Worm (Caenorhabditis elegans) whole organism, young adult: ENCODE results near the gene clc-28.

Experiments used
- B0035.1 ChIP-seq: sonication (generic microtip); optimal IDR thresholded peaks from 2 replicates; lab custom pipeline; 2016; ENCODE audit warnings: missing genetic modification characterization, mild to moderate bottlenecking, missing compliant biosample characterization, missing genotype, missing genetic modification reagents
- C06A6.2 ChIP-seq: fragments of 200-800 bp; sonication (Bioruptor generic); conservative IDR thresholded peaks from 2 replicates; pipeline ENCODE4 v1.3.6; 2022; ENCODE audit warnings: missing genetic modification characterization, missing compliant biosample characterization
- D2030.7 ChIP-seq: fragments of 200-800 bp; sonication (Bioruptor generic); IDR thresholded peaks from 2 replicates; pipeline ENCODE4 v1.3.6; 2022; ENCODE audit warnings: missing genetic modification reagents, missing genetic modification characterization, missing compliant biosample characterization
- F33H1.4 ChIP-seq: fragments of 200-800 bp; sonication (Bioruptor generic); IDR thresholded peaks from 2 replicates; pipeline ENCODE4 v1.3.6; 2022; ENCODE audit warnings: missing genetic modification reagents, missing genetic modification characterization, missing compliant biosample characterization
- F37B4.10 ChIP-seq: fragments of 200-800 bp; sonication (Bioruptor generic); IDR thresholded peaks from 2 replicates; pipeline ENCODE4 v1.3.6; 2022; ENCODE audit warnings: missing genetic modification characterization, missing compliant biosample characterization
- F55B11.4 ChIP-seq: sonication (generic microtip); optimal IDR thresholded peaks from 2 replicates; lab custom pipeline; 2016; ENCODE audit warnings: missing compliant biosample characterization, missing genetic modification characterization, borderline replicate concordance; ENCODE audit not compliant: insufficient read depth
- K12H6.12 ChIP-seq: fragments of 200-800 bp; sonication (Bioruptor generic); optimal IDR thresholded peaks from 2 replicates; lab custom pipeline; 2018; ENCODE audit warnings: mild to moderate bottlenecking, missing genetic modification characterization, missing compliant biosample characterization
- T07F8.4 ChIP-seq: sonication (generic microtip); optimal IDR thresholded peaks from 2 replicates; lab custom pipeline; 2016; ENCODE audit warnings: mild to moderate bottlenecking, missing genetic modification characterization, moderate library complexity, missing compliant biosample characterization
- Y79H2A.3 ChIP-seq: fragments of 200-800 bp; sonication (Bioruptor generic); conservative IDR thresholded peaks from 2 replicates; pipeline ENCODE4 v1.3.6; 2022; ENCODE audit warnings: missing genetic modification reagents, missing genetic modification characterization, missing compliant biosample characterization
- attf-5 ChIP-seq: fragments of 200-800 bp; sonication (Bioruptor generic); optimal IDR thresholded peaks from 2 replicates; lab custom pipeline; 2018; ENCODE audit warnings: mild to moderate bottlenecking, missing genetic modification characterization, missing compliant biosample characterization
- attf-6 ChIP-seq: fragments of 200-800 bp; sonication (Bioruptor generic); IDR thresholded peaks from 2 replicates; pipeline ENCODE4 v1.3.6; 2022; ENCODE audit warnings: missing genetic modification reagents, missing genetic modification characterization, missing compliant biosample characterization
- bed-2 ChIP-seq: fragments of 200-800 bp; sonication (Bioruptor generic); IDR thresholded peaks from 2 replicates; pipeline ENCODE4 v1.3.6; 2022; ENCODE audit warnings: missing genetic modification reagents, missing genetic modification characterization, missing compliant biosample characterization
- cebp-1 ChIP-seq, 2 experiments: fragments of 200-800 bp in 1 of 2; sonication (Bioruptor generic) in 1 of 2; sonication (generic microtip) in 1 of 2; IDR thresholded peaks in 1 of 2; optimal IDR thresholded peaks in 1 of 2; 2 replicates each; pipeline versions ENCODE4 v1.3.6 to Lab custom; 2017 to 2022; ENCODE audit warnings: missing compliant biosample characterization in 2 of 2, missing genetic modification characterization in 2 of 2, mild to moderate bottlenecking in 1 of 2, missing genetic modification reagents in 1 of 2, moderate library complexity in 1 of 2
- cebp-2 ChIP-seq: fragments of 200-800 bp; sonication (Bioruptor generic); IDR thresholded peaks from 2 replicates; pipeline ENCODE4 v1.3.6; 2022; ENCODE audit warnings: missing genetic modification characterization, missing compliant biosample characterization
- ceh-100 ChIP-seq: fragments of 200-800 bp; sonication (Bioruptor generic); IDR thresholded peaks from 2 replicates; pipeline ENCODE4 v1.3.6; 2022; ENCODE audit warnings: missing genetic modification reagents, missing genetic modification characterization, missing compliant biosample characterization
- ceh-58 ChIP-seq: fragments of 200-800 bp; sonication (Bioruptor generic); IDR thresholded peaks from 2 replicates; pipeline ENCODE4 v1.3.6; 2022; ENCODE audit warnings: missing genetic modification characterization, missing compliant biosample characterization
- ceh-79 ChIP-seq: sonication (generic microtip); optimal IDR thresholded peaks from 2 replicates; lab custom pipeline; 2017; ENCODE audit warnings: mild to moderate bottlenecking, missing genetic modification characterization, missing compliant biosample characterization
- ceh-91 ChIP-seq: fragments of 200-800 bp; sonication (Bioruptor generic); IDR thresholded peaks from 2 replicates; pipeline ENCODE4 v1.3.6; 2022; ENCODE audit warnings: missing genetic modification reagents, missing genetic modification characterization, missing compliant biosample characterization
- dox-1 ChIP-seq: fragments of 200-800 bp; sonication (Bioruptor generic); IDR thresholded peaks from 2 replicates; pipeline ENCODE4 v1.3.6; 2022; ENCODE audit warnings: missing genetic modification reagents, missing genetic modification characterization, missing compliant biosample characterization
- dpff-1 ChIP-seq: sonication (generic microtip); optimal IDR thresholded peaks from 2 replicates; lab custom pipeline; 2017; ENCODE audit warnings: mild to moderate bottlenecking, missing genetic modification characterization, missing compliant biosample characterization
- egl-44 ChIP-seq: fragments of 200-800 bp; sonication (Bioruptor generic); IDR thresholded peaks from 2 replicates; pipeline ENCODE4 v1.3.6; 2022; ENCODE audit warnings: missing genetic modification reagents, missing genetic modification characterization, missing compliant biosample characterization
- ets-4 ChIP-seq: fragments of 200-800 bp; sonication (Bioruptor generic); optimal IDR thresholded peaks from 2 replicates; lab custom pipeline; 2018; ENCODE audit warnings: mild to moderate bottlenecking, missing genetic modification characterization, missing compliant biosample characterization
- hlh-12 ChIP-seq: sonication (generic microtip); optimal IDR thresholded peaks from 2 replicates; lab custom pipeline; 2016; ENCODE audit warnings: missing genetic modification characterization, missing compliant biosample characterization
- hmg-1.2 ChIP-seq: fragments of 200-800 bp; sonication (Bioruptor generic); IDR thresholded peaks from 2 replicates; pipeline ENCODE4 v1.3.6; 2022; ENCODE audit warnings: missing genetic modification reagents, missing genetic modification characterization, missing compliant biosample characterization
- lag-1 ChIP-seq: fragments of 200-800 bp; sonication (Bioruptor generic); IDR thresholded peaks from 2 replicates; pipeline ENCODE4 v1.3.6; 2022; ENCODE audit warnings: missing genetic modification reagents, missing genetic modification characterization, missing compliant biosample characterization
- lin-26 ChIP-seq: fragments of 200-800 bp; sonication (Bioruptor generic); IDR thresholded peaks from 2 replicates; pipeline ENCODE4 v1.3.6; 2022; ENCODE audit warnings: missing genetic modification reagents, missing genetic modification characterization, missing compliant biosample characterization
- lir-1 ChIP-seq: fragments of 200-800 bp; sonication (Bioruptor generic); conservative IDR thresholded peaks from 2 replicates; pipeline ENCODE4 v1.3.6; 2022; ENCODE audit warnings: missing genetic modification reagents, missing genetic modification characterization, missing compliant biosample characterization
- lsl-1 ChIP-seq: fragments of 200-800 bp; sonication (Bioruptor generic); optimal IDR thresholded peaks from 2 replicates; lab custom pipeline; 2018; ENCODE audit warnings: mild to moderate bottlenecking, missing genetic modification characterization, moderate library complexity, missing compliant biosample characterization
- madf-3 ChIP-seq: fragments of 200-800 bp; sonication (Bioruptor generic); IDR thresholded peaks from 2 replicates; pipeline ENCODE4 v1.3.6; 2022; ENCODE audit warnings: missing genetic modification reagents, missing genetic modification characterization, missing compliant biosample characterization
- mes-4 ChIP-seq: sonication (generic microtip); optimal IDR thresholded peaks from 2 replicates; lab custom pipeline; 2016; ENCODE audit warnings: missing genotype, missing genetic modification characterization, missing compliant biosample characterization
- nfya-1 ChIP-seq: sonication (generic microtip); optimal IDR thresholded peaks from 2 replicates; lab custom pipeline; 2017; ENCODE audit warnings: antibody characterized with exemption, missing compliant biosample characterization, missing genetic modification characterization, borderline replicate concordance; ENCODE audit not compliant: insufficient read depth
- nfya-2 ChIP-seq: fragments of 200-800 bp; sonication (Bioruptor generic); IDR thresholded peaks from 2 replicates; pipeline ENCODE4 v1.3.6; 2022; ENCODE audit warnings: missing genetic modification reagents, missing genetic modification characterization, missing compliant biosample characterization
- nhr-120 ChIP-seq: fragments of 200-800 bp; sonication (Bioruptor generic); IDR thresholded peaks from 2 replicates; pipeline ENCODE4 v1.3.6; 2022; ENCODE audit warnings: missing genetic modification characterization, missing compliant biosample characterization
- pha-4 ChIP-seq: fragments of 150-350 bp; sonication (generic microtip); optimal IDR thresholded peaks from 2 replicates; lab custom pipeline; 2014; ENCODE audit warnings: missing biosample characterization, missing genetic modification reagents, missing genetic modification characterization
- rec-8 ChIP-seq, 2 experiments: sonication (generic microtip); optimal IDR thresholded peaks; 2 replicates each; lab custom pipeline; 2016; ENCODE audit warnings: mild to moderate bottlenecking in 2 of 2, missing genetic modification characterization in 2 of 2, missing genetic modification reagents in 2 of 2, missing genotype in 2 of 2, missing biosample characterization in 1 of 2, missing compliant biosample characterization in 1 of 2, moderate library complexity in 1 of 2
- rpc-1 ChIP-seq, 2 experiments: fragments of 150-350 bp in 1 of 2; sonication (generic microtip) in 1 of 2; optimal IDR thresholded peaks; 2 replicates each; lab custom pipeline; 2014 to 2018; ENCODE audit warnings: missing biosample characterization in 1 of 2, missing genetic modification characterization in 1 of 2, missing genetic modification reagents in 1 of 2, missing genotype in 1 of 2
- sdz-38 ChIP-seq: sonication (generic microtip); optimal IDR thresholded peaks from 2 replicates; lab custom pipeline; 2016; ENCODE audit warnings: missing genotype, missing genetic modification characterization, missing compliant biosample characterization
- snpc-1.1 ChIP-seq: sonication (generic microtip); optimal IDR thresholded peaks from 2 replicates; lab custom pipeline; 2017; ENCODE audit warnings: missing genetic modification characterization, mild to moderate bottlenecking, missing compliant biosample characterization, antibody characterized with exemption, moderate library complexity, missing genotype, missing genetic modification reagents; ENCODE audit not compliant: insufficient read depth
- tbp1 ChIP-seq: fragments of 200-800 bp; sonication (Bioruptor generic); optimal IDR thresholded peaks from 2 replicates; lab custom pipeline; 2018; ENCODE audit warnings: mild to moderate bottlenecking, missing genetic modification characterization, missing compliant biosample characterization
- tlf-1 ChIP-seq: fragments of 200-800 bp; sonication (Bioruptor generic); optimal IDR thresholded peaks from 2 replicates; lab custom pipeline; 2018; ENCODE audit warnings: mild to moderate bottlenecking, missing genetic modification characterization, missing compliant biosample characterization
- xnd-1 ChIP-seq: sonication (generic microtip); optimal IDR thresholded peaks from 2 replicates; lab custom pipeline; 2016; ENCODE audit warnings: missing genotype, missing genetic modification reagents, missing genetic modification characterization, missing compliant biosample characterization
- zfh-2 ChIP-seq: fragments of 200-800 bp; sonication (Bioruptor generic); conservative IDR thresholded peaks from 2 replicates; pipeline ENCODE4 v1.3.6; 2022; ENCODE audit warnings: missing genetic modification reagents, missing genetic modification characterization, missing compliant biosample characterization
- ztf-26 ChIP-seq: sonication (generic microtip); optimal IDR thresholded peaks from 2 replicates; lab custom pipeline; 2017; ENCODE audit warnings: missing genetic modification characterization, missing compliant biosample characterization
- ztf-28 ChIP-seq: fragments of 200-800 bp; sonication (Bioruptor generic); IDR thresholded peaks from 2 replicates; pipeline ENCODE4 v1.3.6; 2022; ENCODE audit warnings: missing genetic modification reagents, missing genetic modification characterization, missing compliant biosample characterization

clc-28 gene

DNA sequence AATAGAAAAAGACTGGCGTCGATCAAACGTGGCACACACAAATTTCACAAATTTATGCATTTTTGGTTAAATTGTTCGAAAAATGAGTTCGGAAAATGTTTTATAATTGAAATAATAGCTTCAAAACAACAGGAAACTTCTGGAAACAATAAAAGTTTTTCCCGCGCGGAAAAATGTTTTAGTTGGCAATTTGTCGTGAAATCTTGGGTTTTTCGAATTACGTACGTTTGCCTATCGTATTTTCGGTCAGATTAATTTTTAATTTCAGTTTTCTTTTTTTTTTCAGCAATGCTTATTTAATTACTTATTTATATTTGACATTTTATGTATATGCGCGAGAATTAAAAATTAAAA lies 16.2 kb upstream of the clc-28 start (continued):
- TF ChIP-seq madf-3 (no peak), ceh-91 (peak; percentile 58; the same call in 1 of the 2 replicates), lsl-1 (GFP tag; lab: Kevin White, UChicago) (peak; percentile 61), lir-1 (GFP tag; lab: Robert Waterston, UW) (no peak), pha-4 (tag; lab: Kevin White, UChicago) (no peak), F37B4.10 (GFP tag; lab: Robert Waterston, UW) (no peak), rec-8 (tag; optimal IDR thresholded peaks at IDR 0.05; lab: Kevin White, UChicago) (no peak), egl-44 (GFP tag; lab: Robert Waterston, UW) (no peak), D2030.7 (GFP tag; lab: Robert Waterston, UW) (peak; percentile 67), F33H1.4 (GFP tag; lab: Robert Waterston, UW) (peak; percentile 61), nhr-120 (GFP tag; lab: Robert Waterston, UW) (no peak), F55B11.4 (tag; lab: Kevin White, UChicago) (no peak), B0035.1 (tag; lab: Kevin White, UChicago) (no peak), snpc-1.1 (tag; lab: Kevin White, UChicago) (no peak), rpc-1 (optimal IDR thresholded peaks at IDR 0.05; lab: Kevin White, UChicago) (no peak), rpc-1 (tag; optimal IDR thresholded peaks at IDR 0.05; lab: Kevin White, UChicago) (no peak), hmg-1.2 (GFP tag; lab: Robert Waterston, UW) (no peak), ceh-79 (no peak), lin-26 (no peak), attf-5 (GFP tag; lab: Kevin White, UChicago) (no peak)

DNA sequence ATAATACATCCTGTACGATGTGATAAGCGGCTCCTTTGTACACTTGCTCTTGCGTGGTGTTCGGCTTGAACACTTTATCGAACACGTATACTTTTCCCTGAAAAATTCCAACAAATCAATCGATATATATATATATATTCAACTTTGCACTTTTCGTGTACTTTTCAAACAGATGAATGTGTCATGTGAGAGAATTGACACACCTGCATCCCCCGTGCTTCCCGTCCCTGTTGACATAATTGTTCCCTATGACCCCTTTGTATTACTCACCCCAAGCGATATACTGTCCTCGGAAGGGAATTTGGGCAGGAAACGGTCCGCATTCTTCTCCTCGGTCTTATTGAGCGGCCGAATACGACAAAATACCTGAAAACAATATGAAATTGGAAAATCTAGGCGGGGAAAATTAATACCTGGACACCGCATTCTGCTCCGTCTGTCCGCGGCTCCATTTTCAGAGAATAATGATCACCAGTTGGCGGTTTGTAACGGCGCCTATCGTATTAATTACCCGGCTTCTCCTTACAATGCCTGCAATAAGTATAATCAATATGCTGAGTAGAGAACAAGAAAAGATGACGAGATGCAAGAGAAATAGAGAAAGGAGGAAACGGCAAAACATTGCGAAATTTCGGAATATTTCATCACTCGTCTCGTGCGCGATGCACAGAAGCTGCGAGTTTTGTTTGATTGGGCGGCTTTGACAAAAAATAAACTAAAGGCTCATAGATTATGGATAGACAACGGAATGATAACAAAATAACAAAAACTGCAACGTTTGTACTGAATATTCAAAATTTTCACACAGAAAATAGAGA lies 15.6 kb upstream of the clc-28 start, which contains the start of gene unc-116:
TSS of gene unc-116 (minus strand) at position 531 of the 818 bp plus-strand sequence.
- peak; percentile 8 for TF ChIP-seq ceh-79
- TF ChIP-seq nfya-1 (tag; lab: Kevin White, UChicago) = no peak
- no peak for TF ChIP-seq ztf-28 (GFP tag; lab: Robert Waterston, UW)
- TF ChIP-seq mes-4 (tag; lab: Kevin White, UChicago) = no peak
- 0 out of 2 replicates have a peak, but pooled peaks have one; percentile 7 for TF ChIP-seq dox-1 (GFP tag; lab: Robert Waterston, UW)
- no peak for TF ChIP-seq attf-6 (GFP tag; lab: Robert Waterston, UW)
- TF ChIP-seq zfh-2 (GFP tag; lab: Robert Waterston, UW) = no peak; the same call in none of the 2 replicates
- no peak for TF ChIP-seq lir-1 (GFP tag; lab: Robert Waterston, UW)
- no peak for TF ChIP-seq C06A6.2 (GFP tag; lab: Robert Waterston, UW)
- no peak for TF ChIP-seq ceh-100 (GFP tag; lab: Robert Waterston, UW)
- no peak for TF ChIP-seq ceh-58 (GFP tag; lab: Robert Waterston, UW)
- no peak for TF ChIP-seq tlf-1 (GFP tag; lab: Kevin White, UChicago)
- peak; percentile 56 for TF ChIP-seq K12H6.12 (tag; lab: Kevin White, UChicago)
- no peak for TF ChIP-seq xnd-1 (tag; lab: Kevin White, UChicago)
- peak; percentile 34; the same call in 1 of the 2 replicates for TF ChIP-seq hmg-1.2 (GFP tag; lab: Robert Waterston, UW)
- TF ChIP-seq F33H1.4 (GFP tag; lab: Robert Waterston, UW) = peak; percentile 5; the same call in 1 of the 2 replicates
- no peak for TF ChIP-seq lag-1
- no peak for TF ChIP-seq Y79H2A.3 (GFP tag; lab: Robert Waterston, UW)
- TF ChIP-seq rec-8 (tag; optimal IDR thresholded peaks at IDR 0.05; lab: Kevin White, UChicago) = no peak
- no peak for TF ChIP-seq dpff-1 (tag; lab: Kevin White, UChicago)
- no peak for TF ChIP-seq cebp-2
- no peak for TF ChIP-seq T07F8.4
- no peak for TF ChIP-seq pha-4 (tag; lab: Kevin White, UChicago)
- TF ChIP-seq sdz-38 = no peak
- TF ChIP-seq tbp1 (GFP tag; lab: Kevin White, UChicago) = no peak
- TF ChIP-seq ets-4 (GFP tag; lab: Kevin White, UChicago) = peak; percentile 7
- TF ChIP-seq hlh-12 (tag; lab: Kevin White, UChicago) = no peak
- TF ChIP-seq bed-2 (GFP tag; lab: Robert Waterston, UW) = no peak
- TF ChIP-seq nfya-2 (GFP tag; lab: Robert Waterston, UW) = no peak
- no peak for TF ChIP-seq ztf-26
- TF ChIP-seq D2030.7 (GFP tag; lab: Robert Waterston, UW) = no peak
- TF ChIP-seq cebp-1 (GFP tag; IDR thresholded peaks at IDR 0.05; lab: Robert Waterston, UW) = peak; percentile 99
- peak; percentile 100 for TF ChIP-seq cebp-1 (tag; optimal IDR thresholded peaks at IDR 0.05; lab: Kevin White, UChicago)
